Worm (Caenorhabditis elegans) whole organism, mixed stage, embryonic: ENCODE measurements around the gene T28A8.4.

Experiments used
- bed-3 ChIP-seq: fragments of 200-800 bp; sonication (Bioruptor generic); optimal IDR thresholded peaks from 3 replicates; lab custom pipeline; 2018; ENCODE audit warnings: mild to moderate bottlenecking, missing genetic modification characterization, moderate library complexity, missing compliant biosample characterization
- blmp-1 ChIP-seq: fragments of 150-350 bp; optimal IDR thresholded peaks from 2 replicates; lab custom pipeline; 2014; ENCODE audit warnings: missing biosample characterization, missing genetic modification characterization
- ceh-43 ChIP-seq: fragments of 200-800 bp; sonication (Bioruptor generic); optimal IDR thresholded peaks from 2 replicates; lab custom pipeline; 2018; ENCODE audit warnings: mild to moderate bottlenecking, missing genetic modification characterization, moderate library complexity, missing compliant biosample characterization
- ceh-83 ChIP-seq: fragments of 200-800 bp; sonication (Bioruptor generic); optimal IDR thresholded peaks from 2 replicates; lab custom pipeline; 2018; ENCODE audit warnings: mild to moderate bottlenecking, missing genetic modification characterization, missing compliant biosample characterization
- ces-1 ChIP-seq: fragments of 150-350 bp; optimal IDR thresholded peaks from 2 replicates; lab custom pipeline; 2014; ENCODE audit warnings: missing biosample characterization, missing genetic modification reagents, missing genetic modification characterization
- cnd-1 ChIP-seq: fragments of 200-800 bp; sonication (Bioruptor generic); optimal IDR thresholded peaks from 2 replicates; lab custom pipeline; 2018; ENCODE audit warnings: mild to moderate bottlenecking, missing genetic modification characterization, missing compliant biosample characterization
- drap-1 ChIP-seq: fragments of 200-800 bp; sonication (Bioruptor generic); optimal IDR thresholded peaks from 3 replicates; lab custom pipeline; 2018; ENCODE audit warnings: mild to moderate bottlenecking, missing genetic modification characterization, missing compliant biosample characterization
- elt-3 ChIP-seq: fragments of 150-350 bp; optimal IDR thresholded peaks from 2 replicates; lab custom pipeline; 2014; ENCODE audit warnings: missing biosample characterization, missing genetic modification characterization
- flh-1 ChIP-seq: fragments of 200-800 bp; sonication (Bioruptor generic); optimal IDR thresholded peaks from 2 replicates; lab custom pipeline; 2018; ENCODE audit warnings: mild to moderate bottlenecking, missing genetic modification characterization, moderate library complexity, missing compliant biosample characterization
- hlh-1 ChIP-seq: fragments of 150-350 bp; optimal IDR thresholded peaks from 2 replicates; lab custom pipeline; 2014; ENCODE audit warnings: missing biosample characterization, missing genetic modification reagents, missing genetic modification characterization
- lin-13 ChIP-seq: fragments of 150-350 bp; optimal IDR thresholded peaks from 2 replicates; lab custom pipeline; 2014; ENCODE audit warnings: missing biosample characterization, missing genetic modification characterization
- lin-32 ChIP-seq: fragments of 200-800 bp; sonication (Bioruptor generic); optimal IDR thresholded peaks from 2 replicates; lab custom pipeline; 2018; ENCODE audit warnings: mild to moderate bottlenecking, missing genetic modification characterization, missing compliant biosample characterization
- lsy-2 ChIP-seq: fragments of 150-350 bp; optimal IDR thresholded peaks from 2 replicates; lab custom pipeline; 2014; ENCODE audit warnings: missing biosample characterization, missing genetic modification characterization
- mab-5 ChIP-seq: fragments of 150-350 bp; optimal IDR thresholded peaks from 2 replicates; lab custom pipeline; 2014; ENCODE audit warnings: missing biosample characterization, missing genetic modification characterization
- mep-1 ChIP-seq: fragments of 150-350 bp; optimal IDR thresholded peaks from 2 replicates; lab custom pipeline; 2017; ENCODE audit warnings: missing biosample characterization, missing genetic modification reagents, missing genetic modification characterization, inconsistent platforms
- mls-2 ChIP-seq: sonication (generic microtip); optimal IDR thresholded peaks from 2 replicates; lab custom pipeline; 2016; ENCODE audit warnings: mild to moderate bottlenecking, missing genetic modification characterization, moderate library complexity, missing compliant biosample characterization
- nhr-2 ChIP-seq: fragments of 150-350 bp; optimal IDR thresholded peaks from 2 replicates; lab custom pipeline; 2014; ENCODE audit warnings: missing biosample characterization, missing genetic modification characterization
- nhr-237 ChIP-seq: fragments of 150-350 bp; optimal IDR thresholded peaks from 2 replicates; lab custom pipeline; 2014; ENCODE audit warnings: missing biosample characterization, missing genetic modification characterization
- nhr-28 ChIP-seq: fragments of 150-350 bp; optimal IDR thresholded peaks from 2 replicates; lab custom pipeline; 2014; ENCODE audit warnings: missing biosample characterization, missing genetic modification characterization
- nhr-76 ChIP-seq: sonication (generic microtip); optimal IDR thresholded peaks from 2 replicates; lab custom pipeline; 2017; ENCODE audit warnings: missing biosample characterization, missing genetic modification characterization
- pha-4 ChIP-seq: fragments of 150-350 bp; optimal IDR thresholded peaks from 2 replicates; lab custom pipeline; 2018; ENCODE audit warnings: missing biosample characterization, missing genetic modification reagents, missing genetic modification characterization
- sem-2 ChIP-seq: fragments of 200-800 bp; sonication (Bioruptor generic); optimal IDR thresholded peaks from 2 replicates; lab custom pipeline; 2018; ENCODE audit warnings: mild to moderate bottlenecking, missing genetic modification characterization, missing compliant biosample characterization
- snpc-4 ChIP-seq: fragments of 150-350 bp; optimal IDR thresholded peaks from 2 replicates; lab custom pipeline; 2014; ENCODE audit warnings: missing biosample characterization, missing genetic modification characterization
- sptf-1 ChIP-seq: sonication (generic microtip); optimal IDR thresholded peaks from 2 replicates; lab custom pipeline; 2017; ENCODE audit warnings: mild to moderate bottlenecking, missing genetic modification characterization, moderate library complexity, missing compliant biosample characterization
- unc-120 ChIP-seq: sonication (generic microtip); optimal IDR thresholded peaks from 2 replicates; lab custom pipeline; 2017; ENCODE audit warnings: missing genetic modification characterization, missing compliant biosample characterization; ENCODE audit not compliant: poor library complexity, severe bottlenecking
- unc-39 ChIP-seq: fragments of 150-350 bp; optimal IDR thresholded peaks from 2 replicates; lab custom pipeline; 2014; ENCODE audit warnings: missing biosample characterization, missing genetic modification characterization
- unc-62 ChIP-seq: fragments of 150-350 bp; optimal IDR thresholded peaks from 2 replicates; lab custom pipeline; 2014; ENCODE audit warnings: missing biosample characterization, missing genetic modification reagents, missing genetic modification characterization
- zip-8 ChIP-seq: fragments of 150-350 bp; optimal IDR thresholded peaks from 2 replicates; lab custom pipeline; 2014; ENCODE audit warnings: missing biosample characterization, missing genetic modification characterization
- ztf-11 ChIP-seq: fragments of 150-350 bp; optimal IDR thresholded peaks from 2 replicates; lab custom pipeline; 2014; ENCODE audit warnings: missing biosample characterization, missing genetic modification characterization

The T28A8.4 gene

DNA sequence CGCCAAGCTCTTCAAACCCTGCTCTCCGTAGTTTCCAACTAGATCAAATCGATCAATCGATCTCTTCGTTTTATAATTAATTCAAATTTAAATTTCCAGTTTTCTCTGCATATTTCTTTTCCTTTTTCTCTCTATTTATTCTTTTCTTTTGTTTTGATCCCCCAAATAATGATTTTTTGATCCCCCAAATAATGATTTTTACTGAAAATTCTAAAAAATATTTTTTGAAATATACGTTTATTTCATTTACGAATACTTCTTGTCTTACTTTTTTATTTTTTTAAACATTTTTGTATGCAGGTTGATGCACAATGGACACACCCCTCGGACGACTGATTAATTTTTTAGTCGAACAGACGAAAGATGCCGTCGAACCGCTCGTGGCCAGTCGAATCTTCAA, at the start of gene T28A8.4:
Gene T28A8.4, plus strand, starts transcription at position 301 of the 400 bp plus-strand sequence.
- TF ChIP-seq zip-8 = no peak
- no peak for TF ChIP-seq lin-32
- TF ChIP-seq sptf-1 (tag; lab: Kevin White, UChicago) = no peak
- no peak for TF ChIP-seq blmp-1 (tag; lab: Kevin White, UChicago)
- TF ChIP-seq mab-5 (tag; lab: Kevin White, UChicago) = no peak
- TF ChIP-seq nhr-237 (tag; lab: Kevin White, UChicago) = no peak
- no peak for TF ChIP-seq flh-1
- TF ChIP-seq unc-120 (tag; lab: Kevin White, UChicago) = no peak
- TF ChIP-seq, all 35 proteins: peak for 0

DNA sequence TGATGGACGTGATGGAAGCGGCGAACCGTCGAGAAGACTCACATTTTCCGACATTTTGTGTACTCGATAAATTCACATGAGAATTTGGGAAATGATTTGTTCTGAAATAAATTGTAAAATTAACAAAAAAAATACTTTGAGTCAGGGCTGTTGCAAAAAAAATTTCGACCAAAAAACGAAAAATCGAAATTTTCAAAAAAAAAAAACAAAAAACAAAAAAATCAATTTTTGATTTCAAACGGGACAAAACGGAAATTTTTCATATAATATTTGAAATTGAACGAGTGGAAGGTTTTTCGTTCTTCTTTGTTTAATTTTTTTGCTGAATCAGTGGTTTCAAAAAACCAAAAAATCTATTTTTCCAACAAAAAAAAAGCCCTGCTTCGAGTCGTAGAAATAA, 48.3 kb upstream of the T28A8.4 start, which contains the start of gene cua-1:
Gene cua-1, minus strand, starts transcription at position 101 of the 400 bp plus-strand sequence.
- TF ChIP-seq pha-4 (tag; lab: Kevin White, UChicago) (no peak), nhr-237 (tag; lab: Kevin White, UChicago) (no peak), nhr-2 (no peak), drap-1 (GFP tag; lab: Kevin White, UChicago) (no peak), ceh-83 (GFP tag; lab: Kevin White, UChicago) (no peak), zip-8 (no peak), lin-32 (no peak), unc-62 (GFP tag; lab: Kevin White, UChicago) (no peak)
- TF ChIP-seq, all 35 proteins: peak for 0

DNA sequence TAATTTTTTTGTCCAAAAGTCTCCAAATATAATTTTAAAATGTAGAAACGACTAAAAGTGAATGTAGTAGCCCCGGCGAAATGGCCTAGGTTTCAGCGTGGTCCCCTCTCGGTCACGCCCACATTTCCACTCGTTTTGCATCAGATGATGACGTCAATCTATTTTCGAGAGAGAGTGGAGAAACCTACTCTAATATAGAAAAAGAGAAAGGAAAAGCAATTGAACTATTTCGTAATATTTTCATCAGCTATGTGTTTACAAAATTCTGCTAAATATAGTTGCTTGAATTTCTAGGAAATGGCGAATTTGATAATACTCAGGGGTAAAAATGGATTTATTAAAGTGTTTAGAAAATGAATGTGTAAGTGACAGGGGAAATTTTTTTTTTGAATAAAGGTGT, 47.7 kb upstream of the T28A8.4 start:
- no peak for TF ChIP-seq hlh-1 (tag; lab: Kevin White, UChicago)
- TF ChIP-seq lin-13 (tag; lab: Kevin White, UChicago) = no peak
- TF ChIP-seq ces-1 (GFP tag; lab: Kevin White, UChicago) = peak; percentile 26
- TF ChIP-seq cnd-1 (tag; lab: Kevin White, UChicago) = no peak
- no peak for TF ChIP-seq mep-1 (tag; lab: Kevin White, UChicago)
- TF ChIP-seq flh-1 = no peak
- no peak for TF ChIP-seq nhr-237 (tag; lab: Kevin White, UChicago)
- no peak for TF ChIP-seq lin-32
- TF ChIP-seq snpc-4 = no peak

DNA sequence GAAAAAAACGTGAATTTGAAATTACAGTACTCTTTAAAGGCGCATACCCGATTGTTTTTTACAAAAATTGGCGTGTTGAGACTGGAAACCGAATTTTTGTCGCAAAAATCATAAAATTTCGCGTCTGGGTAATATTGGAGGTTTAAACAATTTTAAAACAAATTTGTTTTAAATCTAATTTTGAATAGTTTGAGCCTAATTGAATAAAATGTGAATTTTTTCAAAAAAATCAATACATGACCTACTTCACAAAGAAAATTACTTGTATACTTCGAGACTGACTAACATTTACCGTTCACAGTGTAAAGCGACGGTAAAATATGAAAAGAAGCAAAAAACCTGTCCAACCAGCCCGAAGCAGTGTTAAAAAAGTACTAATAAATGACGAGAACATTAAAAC, 46.2 kb upstream of the T28A8.4 start:
- TF ChIP-seq mls-2 = no peak
- no peak for TF ChIP-seq nhr-28 (tag; lab: Kevin White, UChicago)
- no peak for TF ChIP-seq elt-3 (tag; lab: Kevin White, UChicago)

DNA sequence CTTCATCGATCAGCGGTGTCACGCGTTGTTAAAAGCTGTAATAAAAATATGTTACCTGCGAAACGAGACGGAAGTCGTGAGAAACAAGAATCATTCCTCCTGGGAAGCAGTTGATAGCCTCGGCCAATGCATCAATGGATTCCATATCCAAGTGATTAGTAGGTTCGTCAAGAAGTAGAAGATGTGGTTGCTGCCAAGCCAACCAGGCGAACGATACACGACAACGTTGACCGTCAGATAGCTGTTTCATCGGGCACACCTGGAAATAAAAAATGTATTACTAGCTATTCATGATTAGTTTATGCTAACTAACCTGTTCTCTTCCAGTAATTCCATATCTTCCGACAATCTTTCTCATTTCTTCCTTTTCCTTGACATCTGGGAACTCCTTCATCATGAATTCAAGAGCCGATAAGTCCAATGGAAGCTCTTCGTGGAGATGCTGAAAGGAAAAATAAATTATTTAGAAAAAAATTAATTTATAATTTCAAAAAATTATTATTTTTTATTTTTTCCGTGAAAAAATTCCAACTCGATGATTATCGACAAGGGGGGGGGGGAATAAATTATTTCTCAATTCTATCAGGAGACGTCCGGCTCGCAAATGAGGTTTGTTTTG, 44.4 kb upstream of the T28A8.4 start, which contains the start of gene tag-164:
Gene tag-164, plus strand, starts transcription at position 569 of the 619 bp plus-strand sequence.
- TF ChIP-seq lin-32 = no peak

DNA sequence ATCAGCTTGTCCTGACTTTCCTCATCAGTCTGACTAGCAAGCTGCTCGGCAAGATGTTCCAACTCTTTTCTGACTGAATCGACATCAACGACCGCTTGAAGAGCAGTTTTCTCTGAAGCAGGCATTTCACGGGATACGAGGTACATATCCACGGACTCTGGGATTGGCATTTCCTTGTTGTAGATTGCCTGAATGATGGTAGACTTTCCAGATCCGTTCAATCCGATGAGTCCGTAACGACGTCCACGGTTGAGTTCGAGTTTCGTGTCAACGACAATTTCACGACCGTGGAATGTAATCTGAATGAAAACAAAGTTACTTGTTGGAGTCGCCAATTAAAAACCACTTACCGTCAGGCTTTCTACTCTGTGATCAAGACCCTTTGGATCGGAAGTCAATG, 41.9 kb upstream of the T28A8.4 start:
- TF ChIP-seq unc-62 (GFP tag; lab: Kevin White, UChicago) = no peak
- no peak for TF ChIP-seq sem-2
- TF ChIP-seq lsy-2 (tag; lab: Kevin White, UChicago) = no peak

DNA sequence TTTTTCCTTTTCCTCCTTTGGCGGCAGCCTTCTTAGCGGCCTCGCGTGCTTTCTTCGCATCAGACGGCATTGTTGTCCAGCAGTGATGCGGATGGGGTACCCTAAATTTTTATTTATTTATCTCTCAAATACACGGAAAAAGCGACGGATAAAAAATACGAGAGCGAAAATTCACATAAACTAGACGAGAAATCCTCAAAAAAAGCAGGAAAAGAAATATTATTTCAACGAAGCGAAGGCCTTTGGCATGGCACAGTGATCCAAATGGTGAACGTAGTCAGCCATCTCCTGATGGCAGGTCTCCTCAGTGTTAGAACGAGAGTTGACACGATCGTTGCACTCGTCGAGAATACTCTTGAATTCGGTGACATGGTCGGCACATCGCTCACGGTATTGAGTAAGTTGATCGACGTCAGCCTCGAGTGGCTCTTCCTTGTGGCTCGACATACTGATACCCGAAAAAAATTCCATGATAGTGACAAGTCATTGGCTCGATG, 41.3 kb upstream of the T28A8.4 start, which contains the start of the genes abcf-2 and T27E9.2:
Gene abcf-2, minus strand, starts transcription at position 101 of the 497 bp plus-strand sequence.
Gene T27E9.2, minus strand, starts transcription at position 447 of the 497 bp plus-strand sequence.
- no peak for TF ChIP-seq ces-1 (GFP tag; lab: Kevin White, UChicago)
- no peak for TF ChIP-seq mls-2
- no peak for TF ChIP-seq lin-13 (tag; lab: Kevin White, UChicago)
- no peak for TF ChIP-seq sem-2
- TF ChIP-seq ceh-83 (GFP tag; lab: Kevin White, UChicago) = no peak
- no peak for TF ChIP-seq unc-120 (tag; lab: Kevin White, UChicago)
- TF ChIP-seq elt-3 (tag; lab: Kevin White, UChicago) = no peak
- TF ChIP-seq bed-3 (GFP tag; lab: Kevin White, UChicago) = no peak
- no peak for TF ChIP-seq snpc-4
- no peak for TF ChIP-seq lsy-2 (tag; lab: Kevin White, UChicago)
- TF ChIP-seq ceh-43 (GFP tag; lab: Kevin White, UChicago) = no peak
- TF ChIP-seq ztf-11 (tag; lab: Kevin White, UChicago) = no peak
- no peak for TF ChIP-seq unc-39 (tag; lab: Kevin White, UChicago)
- no peak for TF ChIP-seq pha-4 (tag; lab: Kevin White, UChicago)
- no peak for TF ChIP-seq nhr-28 (tag; lab: Kevin White, UChicago)
- TF ChIP-seq nhr-76 = no peak
- TF ChIP-seq, all 35 proteins: peak for 0
